Worm (Caenorhabditis elegans): ENCODE data around the gene hlh-6.

- no peak for TF ChIP-seq ztf-23 (GFP tag; IDR thresholded peaks at IDR 0.05)
- TF ChIP-seq ztf-29 (GFP tag; IDR thresholded peaks at IDR 0.05) = no peak
- TF ChIP-seq med-1 (GFP tag; optimal IDR thresholded peaks at IDR 0.05; ENCODE audit: insufficient read depth) = no peak
- no peak for TF ChIP-seq klf-2 (GFP tag; conservative IDR thresholded peaks at IDR 0.05)
- TF ChIP-seq ref-1 (GFP tag; conservative IDR thresholded peaks at IDR 0.05) = no peak
These were observed 12.1 kb downstream of the hlh-6 start for ce11 chrII:9602566-9602965.
